Worm (Caenorhabditis elegans): ENCODE measurements around the gene unc-83.

DNA sequence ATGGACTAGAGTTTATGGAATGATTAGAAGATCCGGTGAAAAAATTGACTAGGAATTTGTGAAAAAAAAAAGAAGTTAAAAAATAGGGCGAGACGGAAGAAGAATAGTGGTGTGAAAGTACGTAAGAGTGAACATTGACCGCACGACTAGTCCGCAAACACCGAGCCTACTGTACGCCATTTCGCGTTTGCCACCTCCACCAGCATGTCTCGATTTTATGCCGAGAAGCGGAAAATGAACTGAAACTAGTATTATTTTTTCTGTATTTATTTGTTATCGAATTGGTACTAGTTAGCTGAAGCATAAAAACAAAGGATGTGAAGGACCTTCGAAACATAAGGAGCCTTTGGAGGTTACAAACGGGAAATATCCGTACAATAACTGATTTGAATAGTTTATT, 37.4 kb upstream of the unc-83 start:
- TF ChIP-seq elt-3 (tag; optimal IDR thresholded peaks at IDR 0.05) (no peak), nhr-11 (tag; optimal IDR thresholded peaks at IDR 0.05) (no peak), elt-1 (tag; optimal IDR thresholded peaks at IDR 0.05) (no peak), lin-39 (tag; optimal IDR thresholded peaks at IDR 0.05) (peak; percentile 51), ama-1 (optimal IDR thresholded peaks at IDR 0.05) (peak; percentile 73), nhr-237 (tag; optimal IDR thresholded peaks at IDR 0.05) (no peak)
